Fruit fly (Drosophila melanogaster) whole organism, embryonic: ENCODE measurements around the gene CG1965.
A peak's percentile ranks its signal among the peaks of the same experiment; 100 is the strongest.

Experiments used
- CG11093 ChIP-seq: fragments of 200-800 bp; sonication (Bioruptor generic); IDR thresholded peaks from 3 replicates; pipeline ENCODE4 v1.3.6; 2022; ENCODE audit warnings: missing biosample characterization, missing genetic modification characterization
- CG11247 ChIP-seq: fragments of 200-800 bp; sonication (Bioruptor generic); IDR thresholded peaks from 2 replicates; pipeline ENCODE4 v1.3.6; 2022; ENCODE audit warnings: missing biosample characterization, missing genetic modification characterization
- CG11723 ChIP-seq: fragments of 200-800 bp; sonication (Bioruptor generic); optimal IDR thresholded peaks from 2 replicates; lab custom pipeline; 2017; ENCODE audit warnings: missing biosample characterization, mild to moderate bottlenecking, missing genetic modification characterization
- CG12155 ChIP-seq: fragments of 200-800 bp; sonication (Bioruptor generic); optimal IDR thresholded peaks from 3 replicates; lab custom pipeline; 2016; ENCODE audit warnings: missing biosample characterization, missing genetic modification characterization
- CG13624 ChIP-seq: fragments of 200-800 bp; sonication (Bioruptor generic); optimal IDR thresholded peaks from 2 replicates; lab custom pipeline; 2016; ENCODE audit warnings: missing biosample characterization, missing genetic modification characterization
- CG13775 ChIP-seq: fragments of 200-800 bp; sonication (Bioruptor generic); optimal IDR thresholded peaks from 3 replicates; lab custom pipeline; 2017; ENCODE audit warnings: missing biosample characterization, mild to moderate bottlenecking, missing genetic modification characterization
- CG15011 ChIP-seq: fragments of 200-800 bp; sonication (Bioruptor generic); optimal IDR thresholded peaks from 3 replicates; lab custom pipeline; 2018; ENCODE audit warnings: missing biosample characterization, mild to moderate bottlenecking, missing genetic modification characterization
- CG1603 ChIP-seq: fragments of 200-800 bp; sonication (Bioruptor generic); optimal IDR thresholded peaks from 2 replicates; lab custom pipeline; 2019; ENCODE audit warnings: missing biosample characterization, mild to moderate bottlenecking, missing genetic modification characterization, moderate library complexity
- CG16779 ChIP-seq: fragments of 200-800 bp; sonication (Bioruptor generic); IDR thresholded peaks from 2 replicates; pipeline ENCODE4 v1.3.6; 2022; ENCODE audit warnings: missing biosample characterization, missing genetic modification characterization
- CG17385 ChIP-seq: fragments of 200-800 bp; sonication (Bioruptor generic); optimal IDR thresholded peaks from 3 replicates; lab custom pipeline; 2018; ENCODE audit warnings: missing biosample characterization, mild to moderate bottlenecking, missing genetic modification characterization
- CG30431 ChIP-seq: fragments of 200-800 bp; sonication (Bioruptor generic); optimal IDR thresholded peaks from 2 replicates; lab custom pipeline; 2017; ENCODE audit warnings: missing biosample characterization, missing genetic modification characterization
- CG34224 ChIP-seq: fragments of 200-800 bp; sonication (Bioruptor generic); IDR thresholded peaks from 3 replicates; pipeline ENCODE4 v1.3.6; 2022; ENCODE audit warnings: missing biosample characterization, missing genetic modification characterization; ENCODE audit not compliant: partially characterized antibody
- CG42726 ChIP-seq: fragments of 200-800 bp; sonication (Bioruptor generic); IDR thresholded peaks from 2 replicates; pipeline ENCODE4 v1.3.6; 2022; ENCODE audit warnings: missing biosample characterization, missing genetic modification characterization; ENCODE audit not compliant: partially characterized antibody
- CG4282 ChIP-seq: fragments of 200-800 bp; sonication (Bioruptor generic); optimal IDR thresholded peaks from 2 replicates; lab custom pipeline; 2016; ENCODE audit warnings: missing biosample characterization, missing genetic modification characterization
- CG6765 ChIP-seq: fragments of 200-800 bp; sonication (Bioruptor generic); optimal IDR thresholded peaks from 3 replicates; lab custom pipeline; 2017; ENCODE audit warnings: missing biosample characterization, mild to moderate bottlenecking, missing genetic modification characterization
- CG8290 ChIP-seq, 3 experiments: fragments of 200-800 bp; sonication (Bioruptor generic); optimal IDR thresholded peaks; 2 replicates each; lab custom pipeline; 2016 to 2019; ENCODE audit warnings: missing biosample characterization in 3 of 3, missing genetic modification characterization in 3 of 3, mild to moderate bottlenecking in 2 of 3, moderate library complexity in 1 of 3
- CG8924 ChIP-seq: fragments of 200-800 bp; optimal IDR thresholded peaks from 3 replicates; lab custom pipeline; 2019; ENCODE audit warnings: missing biosample characterization, mild to moderate bottlenecking, missing genetic modification characterization, moderate library complexity
- CG9437 ChIP-seq: fragments of 200-800 bp; sonication (Bioruptor generic); optimal IDR thresholded peaks from 2 replicates; lab custom pipeline; 2018; ENCODE audit warnings: missing biosample characterization, mild to moderate bottlenecking, missing genetic modification characterization
- CrebB ChIP-seq: fragments of 200-800 bp; sonication (Bioruptor generic); optimal IDR thresholded peaks from 3 replicates; lab custom pipeline; 2018; ENCODE audit warnings: missing biosample characterization, mild to moderate bottlenecking, missing genetic modification characterization
- Doc2 ChIP-seq: fragments of 200-800 bp; sonication (Bioruptor generic); IDR thresholded peaks from 2 replicates; pipeline ENCODE4 v1.3.6; 2022; ENCODE audit warnings: missing biosample characterization, missing genetic modification characterization
- Dref ChIP-seq: fragments of 200-800 bp; sonication (Bioruptor generic); IDR thresholded peaks from 2 replicates; pipeline ENCODE4 v1.3.6; 2022; ENCODE audit warnings: missing biosample characterization, missing genetic modification characterization
- Drgx ChIP-seq: fragments of 200-800 bp; sonication (Bioruptor generic); IDR thresholded peaks from 2 replicates; pipeline ENCODE4 v1.3.6; 2022; ENCODE audit warnings: missing biosample characterization, missing genetic modification characterization
- E2f1 ChIP-seq: fragments of 200-800 bp; sonication (Bioruptor generic); IDR thresholded peaks from 2 replicates; pipeline ENCODE4 v1.3.6; 2022; ENCODE audit warnings: missing biosample characterization, missing genetic modification characterization
- HLH4C ChIP-seq: fragments of 200-800 bp; sonication (Bioruptor generic); IDR thresholded peaks from 3 replicates; pipeline ENCODE4 v1.3.6; 2022; ENCODE audit warnings: missing biosample characterization, missing genetic modification characterization; ENCODE audit not compliant: partially characterized antibody
- HmgZ ChIP-seq: fragments of 200-800 bp; sonication (Bioruptor generic); optimal IDR thresholded peaks from 2 replicates; lab custom pipeline; 2018; ENCODE audit warnings: missing biosample characterization, mild to moderate bottlenecking, missing genetic modification characterization
- Hmx ChIP-seq: fragments of 200-800 bp; sonication (Bioruptor generic); optimal IDR thresholded peaks from 2 replicates; lab custom pipeline; 2016; ENCODE audit warnings: missing biosample characterization, missing genetic modification characterization
- Hr51 ChIP-seq, 2 experiments: fragments of 200-800 bp; sonication (Bioruptor generic); optimal IDR thresholded peaks; 2 replicates in 1 of 2; 3 replicates in 1 of 2; lab custom pipeline; 2016 to 2018; ENCODE audit warnings: missing biosample characterization in 2 of 2, missing genetic modification characterization in 2 of 2, mild to moderate bottlenecking in 1 of 2, moderate library complexity in 1 of 2
- MBD-R2 ChIP-seq: fragments of 200-800 bp; sonication (Bioruptor generic); IDR thresholded peaks from 2 replicates; pipeline ENCODE4 v1.3.6; 2022; ENCODE audit warnings: missing biosample characterization, missing genetic modification characterization
- Mad ChIP-seq: fragments of 200-800 bp; sonication (Bioruptor generic); optimal IDR thresholded peaks from 2 replicates; lab custom pipeline; 2016; ENCODE audit warnings: missing biosample characterization, missing genetic modification characterization
- Myb ChIP-seq: fragments of 200-800 bp; sonication (Bioruptor generic); optimal IDR thresholded peaks from 2 replicates; lab custom pipeline; 2016; ENCODE audit warnings: missing biosample characterization, missing genetic modification characterization
- NFAT ChIP-seq: fragments of 200-800 bp; sonication (Bioruptor generic); IDR thresholded peaks from 2 replicates; pipeline ENCODE4 v1.3.6; 2022; ENCODE audit warnings: missing biosample characterization, missing genetic modification characterization
- Nf-YC ChIP-seq: fragments of 200-800 bp; optimal IDR thresholded peaks from 3 replicates; lab custom pipeline; 2019; ENCODE audit warnings: missing biosample characterization, mild to moderate bottlenecking, missing genetic modification characterization, moderate library complexity
- Optix ChIP-seq: fragments of 200-800 bp; sonication (Bioruptor generic); IDR thresholded peaks from 3 replicates; pipeline ENCODE4 v1.3.6; 2022; ENCODE audit warnings: missing biosample characterization, missing genetic modification characterization
- Six4 ChIP-seq: fragments of 200-800 bp; sonication (Bioruptor generic); optimal IDR thresholded peaks from 2 replicates; lab custom pipeline; 2016; ENCODE audit warnings: missing biosample characterization, missing genetic modification characterization
- Sox100B ChIP-seq: fragments of 200-800 bp; sonication (Bioruptor generic); optimal IDR thresholded peaks from 3 replicates; lab custom pipeline; 2018; ENCODE audit warnings: missing biosample characterization, mild to moderate bottlenecking, missing genetic modification characterization
- chn ChIP-seq: fragments of 200-800 bp; sonication (Bioruptor generic); optimal IDR thresholded peaks from 2 replicates; lab custom pipeline; 2016; ENCODE audit warnings: missing biosample characterization, missing genetic modification characterization
- dpn ChIP-seq, 2 experiments: fragments of 200-800 bp; sonication (Bioruptor generic); optimal IDR thresholded peaks; 3 replicates each; lab custom pipeline; 2016; ENCODE audit warnings: missing biosample characterization in 2 of 2, missing genetic modification characterization in 2 of 2
- en ChIP-seq: fragments of 200-800 bp; sonication (Bioruptor generic); optimal IDR thresholded peaks from 2 replicates; lab custom pipeline; 2016; ENCODE audit warnings: missing biosample characterization, missing genetic modification characterization
- eyg ChIP-seq: fragments of 200-800 bp; sonication (Bioruptor generic); optimal IDR thresholded peaks from 3 replicates; lab custom pipeline; 2016; ENCODE audit warnings: missing biosample characterization, missing genetic modification characterization
- fru ChIP-seq: fragments of >200 bp; optimal IDR thresholded peaks from 2 replicates; lab custom pipeline; 2017
- nmo ChIP-seq: fragments of 200-800 bp; sonication (Bioruptor generic); optimal IDR thresholded peaks from 2 replicates; lab custom pipeline; 2018; ENCODE audit warnings: missing biosample characterization, mild to moderate bottlenecking, missing genetic modification characterization, moderate library complexity
- org-1 ChIP-seq: fragments of 200-800 bp; sonication (Bioruptor generic); optimal IDR thresholded peaks from 2 replicates; lab custom pipeline; 2017; ENCODE audit warnings: missing biosample characterization, missing genetic modification characterization
- prd ChIP-seq, 3 experiments: fragments of >200 bp in 2 of 3; fragments of 200-800 bp in 1 of 3; sonication (Bioruptor generic) in 1 of 3; optimal IDR thresholded peaks in 2 of 3; IDR thresholded peaks in 1 of 3; 2 replicates in 2 of 3; 3 replicates in 1 of 3; pipeline versions ENCODE4 v1.3.6 to Lab custom; 2017 to 2022; ENCODE audit warnings: missing biosample characterization in 1 of 3, missing genetic modification characterization in 1 of 3
- pzg ChIP-seq: fragments of 200-800 bp; sonication (Bioruptor generic); optimal IDR thresholded peaks from 3 replicates; lab custom pipeline; 2018; ENCODE audit warnings: missing biosample characterization, mild to moderate bottlenecking, missing genetic modification characterization, moderate library complexity
- sens-2 ChIP-seq: fragments of 200-800 bp; sonication (Bioruptor generic); IDR thresholded peaks from 2 replicates; pipeline ENCODE4 v1.3.6; 2022; ENCODE audit warnings: missing biosample characterization, missing genetic modification characterization
- sim ChIP-seq: fragments of 200-800 bp; sonication (Bioruptor generic); IDR thresholded peaks from 2 replicates; pipeline ENCODE4 v1.3.6; 2022; ENCODE audit warnings: missing biosample characterization, missing genetic modification characterization
- slbo ChIP-seq: fragments of 200-800 bp; sonication (Bioruptor generic); IDR thresholded peaks from 2 replicates; pipeline ENCODE4 v1.3.6; 2022; ENCODE audit warnings: missing biosample characterization, missing genetic modification characterization
- sug ChIP-seq: fragments of 200-800 bp; optimal IDR thresholded peaks from 2 replicates; lab custom pipeline; 2019; ENCODE audit warnings: missing biosample characterization, mild to moderate bottlenecking, missing genetic modification characterization, moderate library complexity
- vnd ChIP-seq: fragments of 200-800 bp; sonication (Bioruptor generic); IDR thresholded peaks from 3 replicates; pipeline ENCODE4 v1.3.6; 2022; ENCODE audit warnings: missing biosample characterization, missing genetic modification characterization; ENCODE audit not compliant: partially characterized antibody

CG1965 gene

dm6 chr3R:7080157-7080916 lies 13.1 kb downstream of the CG1965 start, which contains the start of gene Ref1 (continued):
- no peak for TF ChIP-seq org-1 (GFP tag; lab: Kevin White, UChicago)
- TF ChIP-seq pzg: peak; percentile 53
- no peak for TF ChIP-seq CG13624 (GFP tag; lab: Kevin White, UChicago)
- peak; percentile 77 for TF ChIP-seq CG11723 (GFP tag; lab: Kevin White, UChicago)
- TF ChIP-seq NFAT (GFP tag; lab: Robert Waterston, UW): 0 out of 2 replicates have a peak, but pooled peaks have one; percentile 6
- no peak for TF ChIP-seq E2f1
- peak; percentile 23 for TF ChIP-seq nmo (GFP tag; lab: Kevin White, UChicago)
- TF ChIP-seq Drgx (GFP tag; lab: Robert Waterston, UW): no peak
- no peak for TF ChIP-seq CG15011 (GFP tag; lab: Kevin White, UChicago)
- peak; percentile 100 for TF ChIP-seq CG1603 (tag; lab: Kevin White, UChicago)
- no peak for TF ChIP-seq Optix (GFP tag; lab: Robert Waterston, UW)
- TF ChIP-seq CG9437 (GFP tag; lab: Kevin White, UChicago): no peak
- TF ChIP-seq CG30431 (GFP tag; lab: Kevin White, UChicago): no peak
- TF ChIP-seq Doc2 (GFP tag; lab: Robert Waterston, UW): no peak
- TF ChIP-seq HLH4C: no peak
- TF ChIP-seq eyg (GFP tag; lab: Kevin White, UChicago): no peak
- no peak for TF ChIP-seq CG17385 (GFP tag; lab: Kevin White, UChicago)
- no peak for TF ChIP-seq Hmx (GFP tag; lab: Kevin White, UChicago)
- no peak for TF ChIP-seq sens-2 (GFP tag; lab: Robert Waterston, UW)
- no peak for TF ChIP-seq CG6765 (GFP tag; lab: Kevin White, UChicago)
- TF ChIP-seq Six4: no peak
- no peak for TF ChIP-seq prd (optimal IDR thresholded peaks at IDR 0.05; lab: Kevin White, UChicago)
- no peak for TF ChIP-seq prd (GFP tag; IDR thresholded peaks at IDR 0.05; lab: Robert Waterston, UW)
- no peak for TF ChIP-seq Sox100B (GFP tag; lab: Kevin White, UChicago)
- TF ChIP-seq CrebB (tag; lab: Kevin White, UChicago): no peak
- TF ChIP-seq en (GFP tag; lab: Kevin White, UChicago): no peak
- TF ChIP-seq CG12155 (GFP tag; lab: Kevin White, UChicago): no peak
- no peak for TF ChIP-seq CG42726
- no peak for TF ChIP-seq CG8924
- TF ChIP-seq CG4282: no peak
- TF ChIP-seq sim (GFP tag; lab: Robert Waterston, UW): no peak
- TF ChIP-seq Hr51 (GFP tag; optimal IDR thresholded peaks at IDR 0.05; lab: Kevin White, UChicago): no peak
- TF ChIP-seq Mad (GFP tag; lab: Kevin White, UChicago): no peak
- no peak for TF ChIP-seq CG16779
- TF ChIP-seq Nf-YC (tag; lab: Kevin White, UChicago): peak; percentile 28
- TF ChIP-seq CG13775 (GFP tag; lab: Kevin White, UChicago): no peak
- TF ChIP-seq MBD-R2 (GFP tag; lab: Robert Waterston, UW): peak; percentile 39; the same call in 1 of the 2 replicates
- TF ChIP-seq CG11247 (GFP tag; lab: Robert Waterston, UW): no peak
- TF ChIP-seq CG8290 (GFP tag; optimal IDR thresholded peaks at IDR 0.05; lab: Kevin White, UChicago): peak; percentile 76
- peak in 1 of 2 experiments; percentile 24 for TF ChIP-seq CG8290 (tag; optimal IDR thresholded peaks at IDR 0.05; lab: Kevin White, UChicago)
- TF ChIP-seq vnd (GFP tag; lab: Robert Waterston, UW): no peak
- TF ChIP-seq HmgZ (tag; lab: Kevin White, UChicago): no peak
- no peak for TF ChIP-seq chn
- no peak for TF ChIP-seq CG34224 (GFP tag; lab: Robert Waterston, UW)
- no peak for TF ChIP-seq CG11093 (GFP tag; lab: Robert Waterston, UW)
- no peak for TF ChIP-seq Myb (GFP tag; lab: Kevin White, UChicago)
- TF ChIP-seq dpn (GFP tag; optimal IDR thresholded peaks at IDR 0.05; lab: Kevin White, UChicago): no peak
- TF ChIP-seq fru (lab: Kevin White, UChicago): no peak
- TF ChIP-seq sug (tag; lab: Kevin White, UChicago): peak; percentile 8
- no peak for TF ChIP-seq slbo (GFP tag; lab: Robert Waterston, UW)
- no peak for TF ChIP-seq Dref (GFP tag; lab: Robert Waterston, UW)
